Fruit fly (Drosophila melanogaster) whole organism, embryonic: Measurements from ENCODE around the gene Sym.
A peak's percentile ranks its signal among the peaks of the same experiment; 100 is the strongest.

Source experiments
- Asciz ChIP-seq: fragments of 200-800 bp; sonication (Bioruptor generic); optimal IDR thresholded peaks from 2 replicates; lab custom pipeline; 2017; ENCODE audit warnings: missing biosample characterization, mild to moderate bottlenecking, missing genetic modification characterization, missing genetic modification reagents
- Atf6 ChIP-seq: fragments of 200-800 bp; sonication (Bioruptor generic); IDR thresholded peaks from 2 replicates; pipeline ENCODE4 v1.3.6; 2022; ENCODE audit warnings: missing biosample characterization, missing genetic modification characterization
- CG10267 ChIP-seq: fragments of 200-800 bp; sonication (Bioruptor generic); optimal IDR thresholded peaks from 2 replicates; lab custom pipeline; 2018; ENCODE audit warnings: missing biosample characterization, mild to moderate bottlenecking, missing genetic modification characterization, moderate library complexity
- CG11247 ChIP-seq: fragments of 200-800 bp; sonication (Bioruptor generic); IDR thresholded peaks from 2 replicates; pipeline ENCODE4 v1.3.6; 2022; ENCODE audit warnings: missing biosample characterization, missing genetic modification characterization
- CG11723 ChIP-seq: fragments of 200-800 bp; sonication (Bioruptor generic); optimal IDR thresholded peaks from 2 replicates; lab custom pipeline; 2017; ENCODE audit warnings: missing biosample characterization, mild to moderate bottlenecking, missing genetic modification characterization
- CG12391 ChIP-seq: fragments of 200-800 bp; sonication (Bioruptor generic); optimal IDR thresholded peaks from 3 replicates; lab custom pipeline; 2018; ENCODE audit warnings: missing biosample characterization, mild to moderate bottlenecking, missing genetic modification characterization, moderate library complexity
- CG14860 ChIP-seq: fragments of 200-800 bp; sonication (Bioruptor generic); IDR thresholded peaks from 3 replicates; pipeline ENCODE4 v1.3.6; 2022; ENCODE audit warnings: missing biosample characterization, missing genetic modification characterization; ENCODE audit not compliant: partially characterized antibody
- CG1602 ChIP-seq: fragments of 200-800 bp; sonication (Bioruptor generic); optimal IDR thresholded peaks from 3 replicates; lab custom pipeline; 2016; ENCODE audit warnings: missing biosample characterization, missing genetic modification characterization
- CG17186 ChIP-seq: fragments of 200-800 bp; sonication (Bioruptor generic); optimal IDR thresholded peaks from 3 replicates; lab custom pipeline; 2017; ENCODE audit warnings: missing biosample characterization, missing genetic modification reagents, missing genetic modification characterization
- CG17359 ChIP-seq: fragments of 200-800 bp; sonication (Bioruptor generic); optimal IDR thresholded peaks from 3 replicates; lab custom pipeline; 2018; ENCODE audit warnings: missing biosample characterization, mild to moderate bottlenecking, missing genetic modification characterization, moderate library complexity
- CG17568 ChIP-seq: fragments of 200-800 bp; sonication (Bioruptor generic); optimal IDR thresholded peaks from 2 replicates; lab custom pipeline; 2018; ENCODE audit warnings: missing biosample characterization, mild to moderate bottlenecking, missing genetic modification characterization, moderate library complexity
- CG18011 ChIP-seq: fragments of 200-800 bp; sonication (Bioruptor generic); optimal IDR thresholded peaks from 2 replicates; lab custom pipeline; 2017; ENCODE audit warnings: missing biosample characterization, missing genetic modification characterization, mild to moderate bottlenecking, moderate library complexity, missing genotype
- CG33213 ChIP-seq: fragments of 200-800 bp; sonication (Bioruptor generic); optimal IDR thresholded peaks from 3 replicates; lab custom pipeline; 2016; ENCODE audit warnings: missing biosample characterization, missing genetic modification characterization
- CG34376 ChIP-seq: fragments of 200-800 bp; sonication (Bioruptor generic); optimal IDR thresholded peaks from 2 replicates; lab custom pipeline; 2018; ENCODE audit warnings: missing biosample characterization, mild to moderate bottlenecking, missing genetic modification characterization
- CG3847 ChIP-seq: fragments of 200-800 bp; sonication (Bioruptor generic); IDR thresholded peaks from 2 replicates; pipeline ENCODE4 v1.3.6; 2022; ENCODE audit warnings: missing biosample characterization, missing genetic modification characterization
- CG6175 ChIP-seq: fragments of 200-800 bp; sonication (Bioruptor generic); IDR thresholded peaks from 3 replicates; pipeline ENCODE4 v1.3.6; 2022; ENCODE audit warnings: missing biosample characterization, missing genetic modification characterization
- CG7271 ChIP-seq: fragments of 200-800 bp; sonication (Bioruptor generic); optimal IDR thresholded peaks from 2 replicates; lab custom pipeline; 2018; ENCODE audit warnings: missing biosample characterization, mild to moderate bottlenecking, missing genetic modification characterization, moderate library complexity
- CG7963 ChIP-seq: fragments of 200-800 bp; sonication (Bioruptor generic); IDR thresholded peaks from 3 replicates; pipeline ENCODE4 v1.3.6; 2022; ENCODE audit warnings: missing biosample characterization, missing genetic modification characterization; ENCODE audit not compliant: partially characterized antibody
- CG9437 ChIP-seq: fragments of 200-800 bp; sonication (Bioruptor generic); optimal IDR thresholded peaks from 2 replicates; lab custom pipeline; 2018; ENCODE audit warnings: missing biosample characterization, mild to moderate bottlenecking, missing genetic modification characterization
- CHES-1-like ChIP-seq: fragments of 200-800 bp; sonication (Bioruptor generic); optimal IDR thresholded peaks from 2 replicates; lab custom pipeline; 2016; ENCODE audit warnings: missing biosample characterization, missing genetic modification characterization
- Chrac-16 ChIP-seq: fragments of 200-800 bp; sonication (Bioruptor generic); optimal IDR thresholded peaks from 3 replicates; lab custom pipeline; 2016; ENCODE audit warnings: missing biosample characterization, missing genetic modification characterization
- CkIIα-i1 ChIP-seq: fragments of 200-800 bp; sonication (Bioruptor generic); IDR thresholded peaks from 2 replicates; pipeline ENCODE4 v1.3.6; 2022; ENCODE audit warnings: missing biosample characterization, missing genetic modification characterization
- Drgx ChIP-seq: fragments of 200-800 bp; sonication (Bioruptor generic); IDR thresholded peaks from 2 replicates; pipeline ENCODE4 v1.3.6; 2022; ENCODE audit warnings: missing biosample characterization, missing genetic modification characterization
- Eip74EF ChIP-seq, 2 experiments: fragments of 200-800 bp in 1 of 2; fragments of >200 bp in 1 of 2; sonication (Bioruptor generic) in 1 of 2; optimal IDR thresholded peaks; 2 replicates each; lab custom pipeline; 2017 to 2019; ENCODE audit warnings: missing biosample characterization in 2 of 2, missing genetic modification characterization in 2 of 2, mild to moderate bottlenecking in 1 of 2, moderate library complexity in 1 of 2
- Hsf ChIP-seq: fragments of 200-800 bp; sonication (Bioruptor generic); optimal IDR thresholded peaks from 3 replicates; lab custom pipeline; 2016; ENCODE audit warnings: missing biosample characterization, missing genetic modification characterization
- Kr ChIP-seq: fragments of 200-800 bp; sonication (Bioruptor generic); optimal IDR thresholded peaks from 2 replicates; lab custom pipeline; 2017; ENCODE audit warnings: missing biosample characterization, mild to moderate bottlenecking, missing genetic modification characterization
- NC2α ChIP-seq: fragments of 200-800 bp; sonication (Bioruptor generic); optimal IDR thresholded peaks from 2 replicates; lab custom pipeline; 2016; ENCODE audit warnings: missing biosample characterization, missing genetic modification characterization
- NK7.1 ChIP-seq: fragments of 200-800 bp; sonication (Bioruptor generic); optimal IDR thresholded peaks from 3 replicates; lab custom pipeline; 2016; ENCODE audit warnings: missing biosample characterization, missing genetic modification characterization
- Opbp ChIP-seq: fragments of 200-800 bp; sonication (Bioruptor generic); IDR thresholded peaks from 3 replicates; pipeline ENCODE4 v1.3.6; 2022; ENCODE audit warnings: missing biosample characterization, missing genetic modification characterization; ENCODE audit not compliant: partially characterized antibody
- TFAM ChIP-seq: fragments of 200-800 bp; sonication (Bioruptor generic); optimal IDR thresholded peaks from 2 replicates; lab custom pipeline; 2017; ENCODE audit warnings: missing biosample characterization, missing genetic modification characterization, inconsistent platforms
- Trl ChIP-seq, 3 experiments: fragments of >200 bp in 2 of 3; fragments of 200-800 bp in 1 of 3; sonication (Bioruptor generic) in 1 of 3; optimal IDR thresholded peaks; 2 replicates in 1 of 3; 3 replicates in 2 of 3; lab custom pipeline; 2016 to 2017; ENCODE audit warnings: missing biosample characterization in 1 of 3, missing genetic modification characterization in 1 of 3
- aop ChIP-seq: fragments of 200-800 bp; sonication (Bioruptor generic); IDR thresholded peaks from 2 replicates; pipeline ENCODE4 v1.3.6; 2022; ENCODE audit warnings: missing biosample characterization, missing genetic modification characterization
- bbx ChIP-seq: fragments of 200-800 bp; sonication (Bioruptor generic); IDR thresholded peaks from 2 replicates; pipeline ENCODE4 v1.3.6; 2022; ENCODE audit warnings: missing biosample characterization, missing genetic modification characterization; ENCODE audit not compliant: partially characterized antibody
- br ChIP-seq: fragments of >200 bp; optimal IDR thresholded peaks from 2 replicates; lab custom pipeline; 2017
- en ChIP-seq: fragments of 200-800 bp; sonication (Bioruptor generic); optimal IDR thresholded peaks from 2 replicates; lab custom pipeline; 2016; ENCODE audit warnings: missing biosample characterization, missing genetic modification characterization
- ewg ChIP-seq: fragments of 200-800 bp; sonication (Bioruptor generic); optimal IDR thresholded peaks from 3 replicates; lab custom pipeline; 2017; ENCODE audit warnings: mild to moderate bottlenecking, missing biosample characterization, missing genetic modification reagents, missing genetic modification characterization
- gcm2 ChIP-seq: fragments of 200-800 bp; sonication (Bioruptor generic); optimal IDR thresholded peaks from 2 replicates; lab custom pipeline; 2016; ENCODE audit warnings: missing biosample characterization, missing genetic modification characterization
- gro ChIP-seq: fragments of 200-800 bp; sonication (Bioruptor generic); optimal IDR thresholded peaks from 2 replicates; lab custom pipeline; 2016; ENCODE audit warnings: missing biosample characterization, missing genetic modification characterization
- kah ChIP-seq: fragments of 200-800 bp; sonication (Bioruptor generic); optimal IDR thresholded peaks from 2 replicates; lab custom pipeline; 2018; ENCODE audit warnings: missing biosample characterization, mild to moderate bottlenecking, missing genetic modification characterization
- knrl ChIP-seq: fragments of 200-800 bp; sonication (Bioruptor generic); IDR thresholded peaks from 3 replicates; pipeline ENCODE4 v1.3.6; 2022; ENCODE audit warnings: missing biosample characterization, missing genetic modification characterization; ENCODE audit not compliant: partially characterized antibody
- nau ChIP-seq: fragments of 200-800 bp; sonication (Bioruptor generic); optimal IDR thresholded peaks from 3 replicates; lab custom pipeline; 2017; ENCODE audit warnings: missing biosample characterization, mild to moderate bottlenecking, missing genetic modification characterization, missing genetic modification reagents
- pum ChIP-seq: fragments of 200-800 bp; sonication (Bioruptor generic); optimal IDR thresholded peaks from 2 replicates; lab custom pipeline; 2016; ENCODE audit warnings: missing biosample characterization, missing genetic modification characterization
- ro ChIP-seq: fragments of 200-800 bp; sonication (Bioruptor generic); IDR thresholded peaks from 2 replicates; pipeline ENCODE4 v1.3.6; 2022; ENCODE audit warnings: missing biosample characterization, missing genetic modification characterization
- sens-2 ChIP-seq: fragments of 200-800 bp; sonication (Bioruptor generic); IDR thresholded peaks from 2 replicates; pipeline ENCODE4 v1.3.6; 2022; ENCODE audit warnings: missing biosample characterization, missing genetic modification characterization
- seq ChIP-seq: fragments of 200-800 bp; sonication (Bioruptor generic); IDR thresholded peaks from 2 replicates; pipeline ENCODE4 v1.3.6; 2022; ENCODE audit warnings: missing biosample characterization, missing genetic modification characterization
- slbo ChIP-seq: fragments of 200-800 bp; sonication (Bioruptor generic); IDR thresholded peaks from 2 replicates; pipeline ENCODE4 v1.3.6; 2022; ENCODE audit warnings: missing biosample characterization, missing genetic modification characterization
- tna ChIP-seq: fragments of 200-800 bp; sonication (Bioruptor generic); IDR thresholded peaks from 2 replicates; pipeline ENCODE4 v1.3.6; 2022; ENCODE audit warnings: missing biosample characterization, missing genetic modification characterization; ENCODE audit not compliant: partially characterized antibody
- vvl ChIP-seq: fragments of 200-800 bp; sonication (Bioruptor generic); IDR thresholded peaks from 2 replicates; pipeline ENCODE4 v1.3.6; 2022; ENCODE audit warnings: missing biosample characterization, missing genetic modification characterization

Sym gene

dm6 chr3R:5778731-5779593 lies 36.7 kb upstream of the Sym start, which contains the start of gene jagn (continued):
- no peak for TF ChIP-seq en (GFP tag; lab: Kevin White, UChicago)
- TF ChIP-seq CG7271 (tag; lab: Kevin White, UChicago), result peak; percentile 79
- peak; percentile 4 for TF ChIP-seq gcm2 (GFP tag; lab: Kevin White, UChicago)
- peak; percentile 91 for TF ChIP-seq slbo (GFP tag; lab: Robert Waterston, UW)
- peak; percentile 73 for TF ChIP-seq CG10267 (tag; lab: Kevin White, UChicago)
- peak; percentile 31 for TF ChIP-seq CG17359
- TF ChIP-seq CG17186 (GFP tag; lab: Kevin White, UChicago), result peak; percentile 87
- TF ChIP-seq NK7.1 (GFP tag; lab: Kevin White, UChicago), result no peak
- no peak for TF ChIP-seq Kr
- peak; percentile 48 for TF ChIP-seq pum (GFP tag; lab: Kevin White, UChicago)
- TF ChIP-seq CG6175 (GFP tag; lab: Robert Waterston, UW), result 0 out of 3 replicates have a peak, but pooled peaks have one; percentile 43
- no peak for TF ChIP-seq aop (GFP tag; lab: Robert Waterston, UW)
- TF ChIP-seq Asciz (GFP tag; lab: Kevin White, UChicago), result no peak
- no peak for TF ChIP-seq Trl (optimal IDR thresholded peaks at IDR 0.05; lab: Kevin White, UChicago)
- TF ChIP-seq Trl (GFP tag; optimal IDR thresholded peaks at IDR 0.05; lab: Kevin White, UChicago), result peak; percentile 50
- TF ChIP-seq CG3847 (GFP tag; lab: Robert Waterston, UW), result peak; percentile 83
- TF ChIP-seq CG17568 (GFP tag; lab: Kevin White, UChicago), result no peak
- TF ChIP-seq CG7963, result peak; percentile 100
- peak; percentile 30 for TF ChIP-seq ewg (GFP tag; lab: Kevin White, UChicago)
- peak; percentile 99 for TF ChIP-seq tna (GFP tag; lab: Robert Waterston, UW)
- peak in 1 of 2 experiments; percentile 15 for TF ChIP-seq Eip74EF (GFP tag; optimal IDR thresholded peaks at IDR 0.05; lab: Kevin White, UChicago)
- TF ChIP-seq Atf6 (GFP tag; lab: Robert Waterston, UW), result peak; percentile 47; the same call in 1 of the 2 replicates
- TF ChIP-seq CG18011 (GFP tag; lab: Kevin White, UChicago), result peak; percentile 23
- TF ChIP-seq CG34376 (GFP tag; lab: Kevin White, UChicago), result peak; percentile 59
- no peak for TF ChIP-seq ro
- TF ChIP-seq br (lab: Kevin White, UChicago), result no peak
- peak; percentile 100 for TF ChIP-seq knrl (GFP tag; lab: Robert Waterston, UW)
- TF ChIP-seq seq (GFP tag; lab: Robert Waterston, UW), result no peak
- peak; percentile 99 for TF ChIP-seq CG14860 (GFP tag; lab: Robert Waterston, UW)
- TF ChIP-seq sens-2, result no peak
- TF ChIP-seq Drgx (GFP tag; lab: Robert Waterston, UW), result no peak; the same call in 1 of the 2 replicates
- no peak for TF ChIP-seq NC2α (GFP tag; lab: Kevin White, UChicago)
- TF ChIP-seq kah (GFP tag; lab: Kevin White, UChicago), result no peak
- TF ChIP-seq CG11723 (GFP tag; lab: Kevin White, UChicago), result peak; percentile 54
- peak; percentile 16 for TF ChIP-seq CG1602 (GFP tag; lab: Kevin White, UChicago)
- peak; percentile 74 for TF ChIP-seq CHES-1-like (GFP tag; lab: Kevin White, UChicago)
- TF ChIP-seq Opbp (GFP tag; lab: Robert Waterston, UW), result peak; percentile 100
- TF ChIP-seq CG33213 (GFP tag; lab: Kevin White, UChicago), result peak; percentile 43
- TF ChIP-seq TFAM (GFP tag; lab: Kevin White, UChicago), result no peak
- peak; percentile 44 for TF ChIP-seq Chrac-16 (GFP tag; lab: Kevin White, UChicago)
- TF ChIP-seq vvl, result peak; percentile 74
- peak; percentile 100 for TF ChIP-seq bbx (GFP tag; lab: Robert Waterston, UW)
- TF ChIP-seq gro, result peak; percentile 78
- TF ChIP-seq CG11247 (GFP tag; lab: Robert Waterston, UW), result peak; percentile 64
- peak; percentile 10 for TF ChIP-seq CG9437
- no peak for TF ChIP-seq nau (GFP tag; lab: Kevin White, UChicago)
- TF ChIP-seq Hsf, result peak; percentile 67
- no peak for TF ChIP-seq CkIIα-i1
- peak; percentile 68 for TF ChIP-seq CG12391 (tag; lab: Kevin White, UChicago)
